Worm (Caenorhabditis elegans) whole organism, L4/young adult: ENCODE data around the gene trpl-5.

Experiments
- W03F9.2 ChIP-seq: fragments of 150-350 bp; optimal IDR thresholded peaks from 2 replicates; lab custom pipeline; 2014; ENCODE audit warnings: missing biosample characterization, missing genetic modification characterization
- him-1 ChIP-seq: sonication (generic microtip); optimal IDR thresholded peaks from 2 replicates; lab custom pipeline; 2016; ENCODE audit warnings: missing genotype, missing genetic modification reagents, missing genetic modification characterization, missing compliant biosample characterization

DNA sequence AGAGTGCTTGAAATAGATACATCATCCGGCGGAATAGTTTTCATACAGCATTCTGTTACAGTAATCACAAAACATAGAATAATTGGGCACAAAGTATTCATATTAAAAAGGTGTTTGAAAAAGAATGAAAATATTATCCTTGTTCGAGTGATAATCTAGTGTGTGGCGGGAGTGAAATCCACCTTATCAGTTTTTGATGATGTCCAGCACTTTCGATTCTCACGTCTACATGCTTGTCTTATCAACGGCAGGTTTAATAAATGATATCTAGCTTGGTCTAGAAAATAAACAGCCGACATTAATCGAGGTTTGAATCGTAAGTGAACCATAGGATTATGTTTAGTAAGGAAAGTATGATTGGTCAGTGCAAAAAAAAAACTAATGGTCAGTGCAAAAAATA lies 19.5 kb upstream of the trpl-5 start, which contains the start of gene R52.5:
- TF ChIP-seq him-1 (tag; lab: Kevin White, UChicago) (no peak), W03F9.2 (tag; lab: Kevin White, UChicago) (no peak)
